Worm (Caenorhabditis elegans): ENCODE results near the gene T16G1.2.

The T16G1.2 gene

DNA sequence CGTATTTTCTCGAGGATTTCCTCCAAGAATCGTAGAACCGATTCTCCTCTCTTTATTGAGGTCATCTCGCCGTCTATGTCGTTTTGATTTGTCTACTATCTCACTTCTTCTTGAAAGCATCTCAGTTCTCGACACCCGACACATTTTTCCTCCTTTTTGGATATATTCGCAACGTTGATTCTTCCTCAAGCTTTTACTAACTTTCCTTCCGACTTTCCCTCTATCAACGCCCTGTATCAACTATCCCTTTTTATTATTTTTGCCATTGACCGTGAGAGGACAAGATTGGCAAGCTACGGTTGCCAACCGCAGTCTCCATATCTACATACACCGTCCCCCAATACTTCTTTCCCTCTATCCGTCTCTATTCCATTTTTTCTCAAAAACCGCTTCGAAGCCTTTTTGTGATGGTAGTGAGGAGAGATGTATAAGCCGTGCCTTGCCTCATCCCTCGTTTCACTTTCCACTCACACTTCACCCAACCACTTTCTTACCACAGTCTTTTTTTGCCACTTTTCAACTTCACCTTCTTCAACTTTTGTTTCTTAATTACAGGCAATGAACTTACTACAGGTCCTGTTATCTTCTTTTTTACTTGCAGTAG lies at the start of gene T16G1.2:
TSS of gene T16G1.2 (plus strand) at position 554 of the 604 bp plus-strand sequence.
- TF ChIP-seq lin-54 (GFP tag; optimal IDR thresholded peaks at IDR 0.05), result no peak
- TF ChIP-seq ZK185.1 (tag; optimal IDR thresholded peaks at IDR 0.05; ENCODE audit: poor library complexity, severe bottlenecking), result no peak
- no peak for TF ChIP-seq dpl-1 (GFP tag; optimal IDR thresholded peaks at IDR 0.05)
- no peak for TF ChIP-seq zfh-2 (GFP tag; conservative IDR thresholded peaks at IDR 0.05)
- TF ChIP-seq cebp-2 (GFP tag; IDR thresholded peaks at IDR 0.05), result no peak
- no peak for TF ChIP-seq ztf-26 (tag; optimal IDR thresholded peaks at IDR 0.05)
- no peak for TF ChIP-seq nhr-179 (tag; optimal IDR thresholded peaks at IDR 0.05)
- TF ChIP-seq ztf-28 (GFP tag; IDR thresholded peaks at IDR 0.05), result no peak
- TF ChIP-seq nfyb-1 (GFP tag; IDR thresholded peaks at IDR 0.05), result no peak
- no peak for TF ChIP-seq madf-3 (GFP tag; IDR thresholded peaks at IDR 0.05)
- TF ChIP-seq B0336.3 (GFP tag; IDR thresholded peaks at IDR 0.05), result no peak
- no peak for TF ChIP-seq F52B5.7 (tag; optimal IDR thresholded peaks at IDR 0.05)
- TF ChIP-seq madf-6 (GFP tag; IDR thresholded peaks at IDR 0.05), result no peak
- TF ChIP-seq B0019.2 (GFP tag; conservative IDR thresholded peaks at IDR 0.05), result no peak
- no peak for TF ChIP-seq hsf-1 (GFP tag; IDR thresholded peaks at IDR 0.05)
- no peak for TF ChIP-seq attf-5 (GFP tag; optimal IDR thresholded peaks at IDR 0.05)
- no peak for TF ChIP-seq lin-40 (tag; optimal IDR thresholded peaks at IDR 0.05)
- no peak for TF ChIP-seq T26A5.8 (tag; optimal IDR thresholded peaks at IDR 0.05)
- TF ChIP-seq nhr-27 (tag; optimal IDR thresholded peaks at IDR 0.05), result no peak

DNA sequence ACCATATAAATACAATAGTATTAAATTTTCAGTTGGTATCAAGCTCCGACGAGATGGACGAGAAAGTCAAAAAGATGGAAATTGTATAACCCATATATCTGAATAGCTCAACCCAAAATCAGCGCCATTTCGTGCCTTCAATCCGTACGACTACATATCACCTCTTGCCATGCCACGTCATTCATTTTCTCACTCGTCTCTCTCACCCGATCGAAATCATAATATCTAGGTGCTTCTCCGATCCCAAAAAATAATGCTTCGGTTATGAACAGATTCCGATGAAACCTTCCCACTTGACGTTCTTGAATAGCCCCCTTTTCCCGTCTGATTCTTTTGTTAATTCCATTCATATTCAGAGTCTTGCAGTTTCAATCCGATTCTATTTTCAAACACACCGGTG lies 47.9 kb upstream of the T16G1.2 start:
- TF ChIP-seq repo-1 (tag; optimal IDR thresholded peaks at IDR 0.05), result no peak
- no peak for TF ChIP-seq D2030.7 (GFP tag; IDR thresholded peaks at IDR 0.05)
- no peak for TF ChIP-seq let-607 (tag; optimal IDR thresholded peaks at IDR 0.05)
- no peak for TF ChIP-seq snpc-1.1 (tag; optimal IDR thresholded peaks at IDR 0.05; ENCODE audit: insufficient read depth)
- no peak for TF ChIP-seq F22D6.2 (tag; optimal IDR thresholded peaks at IDR 0.05)
- TF ChIP-seq B0336.3 (GFP tag; IDR thresholded peaks at IDR 0.05), result no peak
- TF ChIP-seq lir-1 (GFP tag; conservative IDR thresholded peaks at IDR 0.05), result no peak
- TF ChIP-seq gei-17 (GFP tag; optimal IDR thresholded peaks at IDR 0.05), result no peak
- no peak for TF ChIP-seq egrh-3 (GFP tag; IDR thresholded peaks at IDR 0.05)
- no peak for TF ChIP-seq ekl-4 (GFP tag; IDR thresholded peaks at IDR 0.05)
- no peak for TF ChIP-seq attf-3 (GFP tag; conservative IDR thresholded peaks at IDR 0.05)
- TF ChIP-seq aptf-2 (GFP tag; conservative IDR thresholded peaks at IDR 0.05), result no peak
- no peak for TF ChIP-seq chd-7 (tag; optimal IDR thresholded peaks at IDR 0.05)
- TF ChIP-seq F10E7.11 (tag; optimal IDR thresholded peaks at IDR 0.05), result no peak

DNA sequence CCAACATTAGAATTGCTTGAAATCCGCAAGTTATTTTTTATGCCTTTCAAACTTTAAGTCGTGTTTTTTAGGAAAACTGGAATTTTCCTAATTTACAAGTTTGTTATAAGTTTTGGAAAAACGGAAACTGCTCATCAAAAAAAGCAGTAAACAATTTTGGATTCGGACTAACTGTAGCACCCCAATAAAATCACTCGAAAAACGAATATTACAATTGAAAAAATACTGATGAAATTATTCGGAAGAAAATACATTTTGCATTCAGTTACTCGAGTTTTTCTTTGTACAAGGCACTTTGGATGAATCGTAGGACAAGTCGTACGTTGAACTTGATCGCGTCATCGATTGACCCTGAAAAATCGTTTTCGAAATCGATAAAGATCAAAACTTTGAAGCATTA lies 46.9 kb upstream of the T16G1.2 start:
- no peak for TF ChIP-seq lsl-1 (GFP tag; optimal IDR thresholded peaks at IDR 0.05)
- TF ChIP-seq ZK185.1 (tag; optimal IDR thresholded peaks at IDR 0.05; ENCODE audit: poor library complexity, severe bottlenecking), result no peak
- no peak for TF ChIP-seq Y79H2A.3 (GFP tag; conservative IDR thresholded peaks at IDR 0.05)
- TF ChIP-seq snpc-4 (GFP tag; optimal IDR thresholded peaks at IDR 0.05), result no peak
- no peak for TF ChIP-seq snpc-4 (tag; optimal IDR thresholded peaks at IDR 0.05)
- no peak for TF ChIP-seq B0035.1 (tag; optimal IDR thresholded peaks at IDR 0.05)
- TF ChIP-seq ceh-40 (GFP tag; IDR thresholded peaks at IDR 0.05), result no peak

Data from whole organism, young adult.